Worm (Caenorhabditis elegans) whole organism, midembryonic: ENCODE measurements around the gene mrpl-40.

Source experiments
- T22C8.4 ChIP-seq: fragments of 200-800 bp; sonication (Bioruptor generic); IDR thresholded peaks from 2 replicates; pipeline ENCODE4 v1.3.6; 2022; ENCODE audit warnings: missing genetic modification characterization, missing compliant biosample characterization
- flt-1 ChIP-seq: fragments of 200-800 bp; sonication (Bioruptor generic); IDR thresholded peaks from 2 replicates; pipeline ENCODE4 v1.3.6; 2022; ENCODE audit warnings: missing genetic modification characterization, missing compliant biosample characterization
- ref-1 ChIP-seq: fragments of 200-800 bp; sonication (Bioruptor generic); conservative IDR thresholded peaks from 2 replicates; pipeline ENCODE4 v1.3.6; 2022; ENCODE audit warnings: missing genetic modification reagents, missing genetic modification characterization, missing compliant biosample characterization
- ztf-23 ChIP-seq: fragments of 200-800 bp; sonication (Bioruptor generic); IDR thresholded peaks from 2 replicates; pipeline ENCODE4 v1.3.6; 2022; ENCODE audit warnings: missing genetic modification reagents, missing genetic modification characterization, missing compliant biosample characterization

- TF ChIP-seq ref-1 (GFP tag; lab: Robert Waterston, UW) (no peak), ztf-23 (GFP tag; lab: Robert Waterston, UW) (no peak), flt-1 (GFP tag; lab: Robert Waterston, UW) (no peak), T22C8.4 (GFP tag; lab: Robert Waterston, UW) (no peak)
Observed at ce11 chrIII:39516-39915, 47.8 kb upstream of the mrpl-40 start.
